Fruit fly (Drosophila melanogaster): ENCODE results near the gene RasGAP1.

The RasGAP1 gene

DNA sequence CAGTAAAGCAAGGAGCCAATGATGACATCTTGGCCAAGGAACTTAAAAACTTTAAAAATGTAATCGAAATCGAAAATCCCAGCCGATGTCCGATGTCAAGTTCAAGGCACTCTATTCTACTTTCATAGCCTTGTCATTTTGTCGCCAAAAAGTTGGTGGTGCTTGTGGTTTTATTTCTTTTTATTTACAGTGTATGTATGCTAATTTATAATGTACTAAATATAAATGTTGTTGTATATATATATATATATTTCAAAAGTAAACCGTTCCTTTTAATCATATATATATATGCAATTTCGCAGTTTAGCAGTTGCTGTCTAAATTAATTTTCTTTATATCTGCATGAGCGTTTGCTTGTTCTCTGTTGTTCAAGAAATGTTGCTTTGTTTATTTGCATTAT lies 39.6 kb upstream of the RasGAP1 start, which contains the start of the genes CG6709 and Hez:
Gene CG6709, minus strand, starts transcription at position 101 of the 400 bp plus-strand sequence.
Gene Hez, minus strand, starts transcription at position 101 of the 400 bp plus-strand sequence.
- no peak for TF ChIP-seq CG4854 (GFP tag; optimal IDR thresholded peaks at IDR 0.05)
- no peak for TF ChIP-seq bigmax (GFP tag; optimal IDR thresholded peaks at IDR 0.05)
- no peak for TF ChIP-seq Aef1 (GFP tag; IDR thresholded peaks at IDR 0.05)
- no peak for TF ChIP-seq CG3847 (GFP tag; IDR thresholded peaks at IDR 0.05)
- TF ChIP-seq Adf1 (GFP tag; IDR thresholded peaks at IDR 0.05), result no peak
- no peak for TF ChIP-seq Lpt (GFP tag; optimal IDR thresholded peaks at IDR 0.05)
- no peak for TF ChIP-seq CG3407 (GFP tag; optimal IDR thresholded peaks at IDR 0.05)
- no peak for TF ChIP-seq CG15514 (GFP tag; optimal IDR thresholded peaks at IDR 0.05)
- TF ChIP-seq Dbx (GFP tag; IDR thresholded peaks at IDR 0.05), result no peak
- no peak for TF ChIP-seq fd96Cb (tag; optimal IDR thresholded peaks at IDR 0.05)
- TF ChIP-seq CG13624 (GFP tag; optimal IDR thresholded peaks at IDR 0.05), result no peak
- TF ChIP-seq tna (GFP tag; IDR thresholded peaks at IDR 0.05; ENCODE audit: partially characterized antibody), result no peak
- TF ChIP-seq MBD-R2 (GFP tag; IDR thresholded peaks at IDR 0.05), result no peak
- no peak for TF ChIP-seq tio (GFP tag; optimal IDR thresholded peaks at IDR 0.05)
- TF ChIP-seq CG15011 (GFP tag; optimal IDR thresholded peaks at IDR 0.05), result no peak

DNA sequence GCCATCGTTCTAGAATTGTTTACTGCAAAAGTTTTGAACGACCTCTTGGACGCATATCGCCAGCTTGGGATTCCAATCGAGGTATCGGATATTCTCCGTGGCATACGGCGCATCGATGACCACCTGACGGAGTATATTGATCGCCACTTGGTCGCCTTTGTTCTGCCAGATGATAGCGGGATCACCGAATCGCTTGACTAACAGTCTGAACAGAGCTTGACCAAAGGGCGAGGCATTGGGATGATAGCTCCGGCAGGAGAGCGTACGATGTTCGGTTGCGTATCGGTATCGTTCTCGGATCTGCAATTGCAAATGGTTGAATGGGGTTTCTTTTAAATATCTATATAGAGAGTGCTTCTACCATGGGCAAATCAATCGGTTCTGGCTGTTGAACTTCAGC lies 38.9 kb upstream of the RasGAP1 start:
- no peak for TF ChIP-seq Hsf (GFP tag; optimal IDR thresholded peaks at IDR 0.05)
- no peak for TF ChIP-seq Fer1 (GFP tag; optimal IDR thresholded peaks at IDR 0.05)
- no peak for TF ChIP-seq sug (tag; optimal IDR thresholded peaks at IDR 0.05)
- no peak for TF ChIP-seq MESR4 (GFP tag; optimal IDR thresholded peaks at IDR 0.05)
- TF ChIP-seq CG33557 (GFP tag; optimal IDR thresholded peaks at IDR 0.05), result no peak
- TF ChIP-seq CG9817 (tag; optimal IDR thresholded peaks at IDR 0.05), result no peak
- no peak for TF ChIP-seq Doc3 (GFP tag; IDR thresholded peaks at IDR 0.05; ENCODE audit: partially characterized antibody)
- TF ChIP-seq CG10147 (GFP tag; optimal IDR thresholded peaks at IDR 0.05), result no peak
- TF ChIP-seq Side (GFP tag; optimal IDR thresholded peaks at IDR 0.05), result no peak
- no peak for TF ChIP-seq CG17612 (GFP tag; IDR thresholded peaks at IDR 0.05)
- TF ChIP-seq CG6689 (GFP tag; IDR thresholded peaks at IDR 0.05), result no peak
- no peak for TF ChIP-seq CG3726 (GFP tag; IDR thresholded peaks at IDR 0.05)
- no peak for TF ChIP-seq zfh1 (GFP tag; IDR thresholded peaks at IDR 0.05)

dm6 chr3L:9888630-9889130 lies 33.6 kb upstream of the RasGAP1 start, which contains the start of the genes Taf2 and CalpB:
TSS of gene Taf2 (minus strand) at chr3L:9888683.
TSS of gene CalpB (plus strand) at chr3L:9888762.
- peak; percentile 53 for TF ChIP-seq schlank (tag; optimal IDR thresholded peaks at IDR 0.05)
- peak; percentile 97 for TF ChIP-seq CG17361 (GFP tag; IDR thresholded peaks at IDR 0.05)
- no peak for TF ChIP-seq Hey (tag; optimal IDR thresholded peaks at IDR 0.05)
- TF ChIP-seq Drgx (GFP tag; IDR thresholded peaks at IDR 0.05), result peak; percentile 84
- TF ChIP-seq CG17328 (GFP tag; IDR thresholded peaks at IDR 0.05), result peak; percentile 73; the same call in 1 of the 2 replicates
- TF ChIP-seq Adf1 (GFP tag; IDR thresholded peaks at IDR 0.05), result no peak
- no peak for TF ChIP-seq disco-r (GFP tag; optimal IDR thresholded peaks at IDR 0.05)
- TF ChIP-seq ATbp (GFP tag; optimal IDR thresholded peaks at IDR 0.05), result peak; percentile 75
- TF ChIP-seq CG9609 (GFP tag; optimal IDR thresholded peaks at IDR 0.05), result peak; percentile 29
- peak; percentile 85 for TF ChIP-seq CG9817 (tag; optimal IDR thresholded peaks at IDR 0.05)
- TF ChIP-seq CG3838 (GFP tag; optimal IDR thresholded peaks at IDR 0.05), result peak; percentile 34
- TF ChIP-seq lilli (GFP tag; optimal IDR thresholded peaks at IDR 0.05), result peak; percentile 73
- peak; percentile 15 for TF ChIP-seq pum (GFP tag; optimal IDR thresholded peaks at IDR 0.05)
- no peak for TF ChIP-seq CG3995 (GFP tag; optimal IDR thresholded peaks at IDR 0.05)
- no peak for TF ChIP-seq pita (GFP tag; optimal IDR thresholded peaks at IDR 0.05)
- TF ChIP-seq CHES-1-like (GFP tag; optimal IDR thresholded peaks at IDR 0.05), result peak; percentile 55
- no peak; the same call in 2 of the 3 replicates for TF ChIP-seq CG16813 (GFP tag; IDR thresholded peaks at IDR 0.05; ENCODE audit: partially characterized antibody)
- peak; percentile 92 for TF ChIP-seq dmrt99B (tag; optimal IDR thresholded peaks at IDR 0.05)
- no peak for TF ChIP-seq inv (GFP tag; IDR thresholded peaks at IDR 0.05; ENCODE audit: partially characterized antibody)
- no peak for TF ChIP-seq CG5180 (GFP tag; optimal IDR thresholded peaks at IDR 0.05)
- no peak for TF ChIP-seq zen2 (GFP tag; IDR thresholded peaks at IDR 0.05; ENCODE audit: partially characterized antibody)
- TF ChIP-seq pho (GFP tag; optimal IDR thresholded peaks at IDR 0.05), result peak; percentile 62
- TF ChIP-seq Atf-2 (GFP tag; optimal IDR thresholded peaks at IDR 0.05), result no peak

Measured in whole organism, embryonic.